Fruit fly (Drosophila melanogaster) whole organism, embryonic: ENCODE data around the gene plum.

Experiments used
- CG6175 ChIP-seq: fragments of 200-800 bp; sonication (Bioruptor generic); IDR thresholded peaks from 3 replicates; pipeline ENCODE4 v1.3.6; 2022; ENCODE audit warnings: missing biosample characterization, missing genetic modification characterization
- sob ChIP-seq: fragments of 200-800 bp; sonication (Bioruptor generic); IDR thresholded peaks from 2 replicates; pipeline ENCODE4 v1.3.6; 2022; ENCODE audit warnings: missing biosample characterization, missing genetic modification characterization

DNA sequence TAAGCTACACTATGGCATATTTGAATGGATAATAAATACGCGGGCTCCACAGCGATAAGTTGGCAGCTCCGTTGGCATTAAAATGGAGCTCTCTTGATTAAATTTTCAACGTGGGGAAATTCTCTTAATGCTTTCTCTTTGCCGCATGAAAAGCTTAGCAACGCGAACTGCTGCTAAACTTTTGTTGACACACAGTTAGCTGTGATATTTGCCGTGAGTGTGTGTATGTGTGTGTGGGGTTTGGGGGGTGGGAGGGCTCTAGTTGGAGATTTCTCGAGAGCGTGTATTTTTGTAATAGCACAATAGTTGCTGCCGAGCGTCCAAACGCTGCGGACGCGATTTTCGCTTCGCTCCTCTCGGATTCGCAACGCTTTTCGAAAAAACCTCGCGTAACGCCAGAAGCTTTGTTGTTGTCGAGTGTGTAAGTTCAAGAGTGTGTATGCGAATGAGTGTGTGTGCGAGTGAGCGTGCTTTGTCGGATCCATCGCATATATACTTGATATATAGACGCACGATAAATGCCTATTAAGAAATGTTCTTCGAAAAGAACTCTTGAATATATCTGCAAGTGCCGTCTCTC lies 73.7 kb downstream of the plum start, which contains the start of gene CG5455:
- TF ChIP-seq CG6175 (GFP tag; lab: Robert Waterston, UW) = peak; percentile 77; the same call in 2 of the 3 replicates
- TF ChIP-seq sob (GFP tag; lab: Robert Waterston, UW) = peak; percentile 88
